Fruit fly (Drosophila melanogaster) S2 (cell line): Measurements from ENCODE around the gene TSG101.
A peak's percentile ranks its signal among the peaks of the same experiment; 100 is the strongest.

Experiments used
- CG8478 ChIP-seq: fragments of >200 bp; optimal IDR thresholded peaks from 2 replicates; lab custom pipeline; 2018
- CTCF ChIP-seq, 2 experiments: fragments of >200 bp; optimal IDR thresholded peaks; 2 replicates each; lab custom pipeline; 2018

Gene TSG101

DNA sequence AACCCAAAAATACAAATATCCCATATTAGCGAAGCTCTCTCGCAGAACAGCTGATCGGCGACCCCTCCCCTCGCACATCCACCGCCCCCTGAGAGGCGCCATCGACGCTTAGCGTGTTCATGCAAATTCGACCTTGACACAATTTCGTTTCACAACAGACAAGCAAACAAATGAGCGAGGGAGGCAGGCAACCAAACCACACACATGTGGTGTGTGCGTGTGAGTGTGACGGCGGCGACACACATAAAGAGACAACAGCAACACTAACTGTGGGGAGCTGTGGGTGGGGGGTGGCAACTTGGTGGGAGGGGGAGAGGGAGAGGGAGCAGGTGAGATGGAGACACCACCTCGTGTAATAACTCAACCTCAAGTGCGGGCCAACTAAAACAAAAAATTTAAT lies 17.4 kb upstream of the TSG101 start:
- TF ChIP-seq CG8478 (lab: Kevin White, UChicago) (no peak), CTCF (optimal IDR thresholded peaks at IDR 0.05; lab: Kevin White, UChicago) (no peak)

- TF ChIP-seq CG8478 (lab: Kevin White, UChicago) (no peak), CTCF (optimal IDR thresholded peaks at IDR 0.05; lab: Kevin White, UChicago) (no peak)
Observed at dm6 chr3L:16825195-16825594, 16.9 kb upstream of the TSG101 start.

DNA sequence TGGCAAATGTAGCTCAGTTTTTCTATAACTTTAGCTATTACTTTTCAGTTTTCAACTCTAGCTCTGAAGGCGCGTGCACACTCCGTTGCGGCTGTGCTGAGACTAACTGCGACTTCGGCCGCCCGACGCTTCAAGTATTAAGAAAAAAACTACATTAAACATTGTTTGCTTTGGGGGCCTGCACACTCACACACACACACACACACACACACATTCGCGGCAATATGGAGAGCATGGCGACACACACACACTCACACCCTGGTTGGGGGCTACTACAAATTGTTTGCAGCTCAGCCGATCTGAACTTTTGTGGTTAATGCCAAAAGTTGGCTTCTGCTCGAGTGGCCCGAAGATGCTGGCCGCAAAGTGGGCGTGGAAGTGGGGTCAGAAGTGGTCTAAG lies 13.1 kb upstream of the TSG101 start, which contains the start of gene CG13024:
CG13024 (minus strand) TSS at position 108 of the 400 bp plus-strand sequence.
- TF ChIP-seq CTCF (optimal IDR thresholded peaks at IDR 0.05; lab: Kevin White, UChicago) (no peak), CG8478 (lab: Kevin White, UChicago) (no peak)

DNA sequence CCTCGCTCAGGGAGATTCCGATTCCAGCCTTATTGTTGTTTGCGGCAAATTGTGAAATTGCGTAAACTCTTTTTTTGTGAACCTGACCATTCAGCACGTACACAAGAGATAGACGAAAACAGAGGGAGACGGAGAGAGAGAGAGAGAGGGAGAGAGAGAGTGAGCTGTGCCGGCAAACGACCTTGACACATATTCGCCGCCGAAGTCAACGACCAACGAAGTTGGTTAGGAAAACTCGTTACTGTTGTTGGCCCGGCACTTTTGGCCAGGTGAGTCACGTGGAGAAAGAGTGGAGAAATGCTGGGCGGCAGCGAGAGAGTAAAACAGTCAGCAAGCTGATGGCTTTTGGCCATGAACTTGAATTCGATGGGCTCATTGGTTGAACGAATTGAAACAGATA lies 12.1 kb upstream of the TSG101 start:
- no peak for TF ChIP-seq CTCF (optimal IDR thresholded peaks at IDR 0.05; lab: Kevin White, UChicago)
- no peak for TF ChIP-seq CG8478 (lab: Kevin White, UChicago)

- TF ChIP-seq CG8478 (lab: Kevin White, UChicago) (no peak), CTCF (optimal IDR thresholded peaks at IDR 0.05; lab: Kevin White, UChicago) (no peak)
Observed at dm6 chr3L:16836732-16837131, 5.4 kb upstream of the TSG101 start.

dm6 chr3L:16840540-16840939 lies 1.6 kb upstream of the TSG101 start:
- no peak for TF ChIP-seq CG8478 (lab: Kevin White, UChicago)
- TF ChIP-seq CTCF (optimal IDR thresholded peaks at IDR 0.05; lab: Kevin White, UChicago) = no peak

- no peak for TF ChIP-seq CG8478 (lab: Kevin White, UChicago)
Observed at dm6 chr3L:16842952-16843351, 858 bp downstream of the TSG101 start.

DNA sequence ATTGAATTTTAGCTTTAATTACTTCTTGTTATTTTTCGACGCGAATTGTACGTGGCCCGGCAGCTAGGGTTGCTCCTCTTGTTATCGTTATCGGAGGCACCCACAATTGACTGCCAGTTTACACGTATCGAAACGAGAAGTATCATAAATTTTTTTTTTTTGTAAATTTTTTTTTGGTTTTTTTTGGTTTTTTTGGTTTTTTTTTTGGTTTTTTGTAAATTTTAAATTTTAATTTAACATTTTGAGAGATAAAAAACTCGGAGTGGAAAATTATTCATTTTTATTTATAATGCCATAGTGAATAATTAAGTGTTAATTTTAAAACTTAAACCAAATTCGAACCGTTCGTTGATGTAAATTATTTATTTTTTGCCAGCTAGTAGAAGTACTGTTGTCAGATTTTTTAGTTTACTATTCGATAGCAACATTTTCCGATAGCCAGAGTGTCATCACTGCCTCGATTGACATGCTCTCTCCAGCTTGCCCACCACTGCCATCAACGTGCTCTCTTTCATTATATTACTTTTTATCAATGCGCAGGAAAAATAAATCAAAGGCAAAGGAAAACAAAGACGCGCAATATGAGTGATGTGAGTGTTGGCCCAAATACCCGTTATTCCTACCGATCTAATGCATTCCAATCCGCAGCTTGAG lies 3.0 kb downstream of the TSG101 start, which contains the start of the genes kud and Zcchc7:
kud (minus strand) TSS at position 72 of the 654 bp plus-strand sequence.
Zcchc7 (plus strand) TSS at position 467 of the 654 bp plus-strand sequence.
- TF ChIP-seq CTCF (optimal IDR thresholded peaks at IDR 0.05; lab: Kevin White, UChicago) = no peak
- TF ChIP-seq CG8478 (lab: Kevin White, UChicago) = no peak

dm6 chr3L:16845607-16846277 lies 3.6 kb downstream of the TSG101 start, which contains the start of gene CG32161:
TSS of gene CG32161 (plus strand) at chr3L:16846227.
- TF ChIP-seq CTCF (optimal IDR thresholded peaks at IDR 0.05; lab: Kevin White, UChicago) (no peak), CG8478 (lab: Kevin White, UChicago) (no peak)

DNA sequence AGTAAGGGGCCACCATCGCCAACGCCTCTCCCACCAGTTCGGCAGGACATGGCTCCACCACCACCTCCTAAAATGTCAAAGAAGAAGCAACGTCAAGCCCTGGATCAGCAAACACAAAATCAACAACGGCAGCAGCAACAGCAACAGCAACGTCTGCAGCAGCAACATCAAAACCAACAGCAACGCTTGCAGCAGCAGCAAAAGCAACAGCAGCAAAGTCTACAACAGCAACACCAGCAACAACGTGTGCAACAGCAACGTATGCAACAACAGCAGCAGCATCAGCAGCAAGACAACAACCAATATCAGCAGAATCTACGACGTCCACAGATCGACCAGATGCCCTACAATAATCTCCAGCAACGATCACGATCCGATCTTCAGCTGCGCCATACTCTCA lies 9.5 kb downstream of the TSG101 start:
- TF ChIP-seq CG8478 (lab: Kevin White, UChicago) = no peak
- no peak for TF ChIP-seq CTCF (optimal IDR thresholded peaks at IDR 0.05; lab: Kevin White, UChicago)

DNA sequence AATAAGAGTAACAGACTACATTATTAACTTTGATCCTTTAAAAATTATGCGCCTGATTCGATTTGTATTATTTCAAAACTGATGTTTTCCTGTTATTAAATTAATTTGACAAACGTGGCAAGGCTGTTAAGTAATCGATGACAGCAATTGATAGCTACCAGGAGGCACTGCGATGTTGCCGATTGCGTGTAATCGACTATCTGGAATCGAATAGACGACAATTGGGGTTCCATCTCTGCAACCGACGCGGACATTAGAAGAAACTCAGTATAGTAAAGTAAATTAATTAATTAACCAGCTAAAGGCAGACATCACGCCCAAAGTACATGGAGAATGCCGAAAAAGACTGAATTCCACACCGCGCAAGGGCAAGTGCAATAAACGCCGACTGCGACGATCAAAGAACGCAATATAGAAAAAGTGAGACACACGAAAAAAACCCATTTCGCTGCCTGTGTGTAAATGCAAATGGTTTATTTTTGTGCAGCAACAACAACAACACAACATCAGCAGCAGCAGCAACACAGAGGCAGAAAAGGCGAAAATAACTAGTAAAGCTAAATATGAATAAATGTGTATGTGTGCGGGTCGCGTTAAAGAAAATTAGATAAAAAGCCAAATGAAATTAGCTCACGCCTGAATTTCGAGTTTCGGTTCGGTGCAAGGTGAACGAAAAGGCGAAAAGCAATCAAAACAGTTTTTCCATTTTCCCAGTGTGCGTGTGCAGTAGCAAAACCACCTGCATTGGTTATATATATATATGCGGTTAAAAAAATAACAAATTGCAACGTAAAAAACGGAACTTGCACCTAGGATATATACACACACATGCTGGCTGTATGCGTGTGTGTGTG lies 11.7 kb downstream of the TSG101 start, which contains the start of gene sina:
sina (plus strand) TSS at position 219 of the 854 bp plus-strand sequence.
- TF ChIP-seq CG8478 (lab: Kevin White, UChicago) = no peak
- peak; percentile 11 to 28 for TF ChIP-seq CTCF (optimal IDR thresholded peaks at IDR 0.05; lab: Kevin White, UChicago)

DNA sequence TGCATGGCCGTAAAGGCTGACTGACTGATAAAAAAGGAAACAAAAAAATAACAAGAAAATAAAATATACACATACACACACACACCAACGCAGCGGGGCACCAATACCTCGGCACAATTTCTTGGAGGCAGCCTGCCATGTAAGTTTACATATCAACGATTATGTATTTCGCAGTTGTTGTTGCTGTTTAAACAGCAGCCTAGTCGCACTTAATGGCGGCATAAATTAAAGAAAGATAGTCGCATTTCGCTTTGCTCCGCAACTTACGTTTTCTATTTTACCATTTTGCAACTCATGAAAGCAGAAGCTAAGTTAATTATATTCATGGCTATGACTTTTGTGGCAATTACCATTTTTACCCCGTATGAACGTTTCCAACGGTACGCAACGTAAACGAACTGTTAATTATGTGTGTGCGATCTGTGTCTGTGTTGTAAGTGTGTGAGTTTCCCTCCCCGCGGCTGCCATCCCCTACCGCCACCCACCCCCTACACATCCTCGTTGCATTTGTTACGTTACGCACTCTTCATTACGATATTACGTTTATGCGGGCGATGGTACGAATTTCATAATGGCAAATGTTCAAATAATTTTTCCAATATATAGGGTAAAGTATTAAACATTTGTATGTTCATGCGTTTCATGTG lies 12.4 kb downstream of the TSG101 start:
- no peak for TF ChIP-seq CTCF (optimal IDR thresholded peaks at IDR 0.05; lab: Kevin White, UChicago)
- no peak for TF ChIP-seq CG8478 (lab: Kevin White, UChicago)

DNA sequence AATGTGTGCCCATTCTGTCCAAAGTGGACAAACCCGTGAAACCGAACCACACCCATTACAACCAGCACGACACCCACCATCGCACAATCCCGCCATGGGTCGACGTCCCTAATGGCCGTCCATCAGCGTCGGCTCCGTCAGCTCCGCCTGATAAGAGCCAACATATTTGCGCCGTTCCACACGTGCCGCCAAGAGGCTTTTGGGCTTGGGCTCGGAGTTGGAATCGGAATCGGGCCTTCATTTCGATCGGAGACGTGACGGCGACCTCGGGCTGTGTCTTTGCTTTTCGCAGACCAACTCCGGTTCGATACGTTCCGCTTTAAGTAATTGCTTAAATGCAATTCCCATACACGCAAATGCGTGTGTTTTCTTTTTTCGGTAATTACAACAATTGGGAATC lies 13.2 kb downstream of the TSG101 start:
- TF ChIP-seq CG8478 (lab: Kevin White, UChicago) (no peak), CTCF (optimal IDR thresholded peaks at IDR 0.05; lab: Kevin White, UChicago) (no peak)

DNA sequence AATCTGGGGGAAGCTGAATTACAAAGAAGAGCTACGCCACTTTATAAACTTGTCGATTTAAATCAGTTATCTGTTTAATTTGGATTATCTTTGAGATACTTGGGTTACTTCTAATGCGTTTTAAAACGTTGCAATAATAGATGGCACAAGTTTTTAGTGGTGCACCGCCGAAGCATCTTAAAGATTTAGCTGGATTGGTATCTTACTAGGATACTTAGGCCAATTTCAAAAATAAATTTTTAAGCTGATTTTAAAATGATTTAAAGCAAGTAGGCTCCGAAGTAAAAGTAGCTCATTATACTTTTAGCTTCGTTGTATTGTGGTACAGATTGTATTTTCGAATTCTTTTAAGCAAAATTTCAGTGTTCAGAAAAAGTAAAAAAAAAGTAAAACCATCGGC lies 16.7 kb downstream of the TSG101 start, which contains the start of gene sinah:
sinah (plus strand) TSS at position 301 of the 400 bp plus-strand sequence.
- TF ChIP-seq CTCF (optimal IDR thresholded peaks at IDR 0.05; lab: Kevin White, UChicago) = no peak
- TF ChIP-seq CG8478 (lab: Kevin White, UChicago) = no peak
